Fruit fly (Drosophila melanogaster): ENCODE data around the gene CG17159.

CG17159 gene

dm6 chrX:23091811-23092210, 620 bp downstream of the CG17159 start:
- TF ChIP-seq fkh (GFP tag; optimal IDR thresholded peaks at IDR 0.05): peak; percentile 38
- no peak for TF ChIP-seq esn (GFP tag; optimal IDR thresholded peaks at IDR 0.05)

- TF ChIP-seq svp (GFP tag) (peak; percentile 94), eg (GFP tag; IDR thresholded peaks at IDR 0.05) (no peak)
Observed at dm6 chrX:23091289-23091688, 1.1 kb downstream of the CG17159 start.

- no peak for TF ChIP-seq CG8119 (GFP tag; IDR thresholded peaks at IDR 0.05)
- TF ChIP-seq CG3919 (GFP tag; optimal IDR thresholded peaks at IDR 0.05): no peak
- no peak for TF ChIP-seq Blimp-1 (GFP tag; optimal IDR thresholded peaks at IDR 0.05)
- TF ChIP-seq dac (GFP tag; optimal IDR thresholded peaks at IDR 0.05): no peak
- TF ChIP-seq svp (GFP tag): no peak
- no peak for TF ChIP-seq CG8319 (GFP tag; optimal IDR thresholded peaks at IDR 0.05)
- no peak for TF ChIP-seq Smox (GFP tag; optimal IDR thresholded peaks at IDR 0.05)
- no peak for TF ChIP-seq vri (GFP tag; optimal IDR thresholded peaks at IDR 0.05)
- no peak for TF ChIP-seq Met (GFP tag; optimal IDR thresholded peaks at IDR 0.05)
- no peak for TF ChIP-seq CG11294 (GFP tag; IDR thresholded peaks at IDR 0.05)
- TF ChIP-seq esn (GFP tag; optimal IDR thresholded peaks at IDR 0.05): no peak
- TF ChIP-seq CG15336 (GFP tag; IDR thresholded peaks at IDR 0.05): no peak
Observed at dm6 chrX:23090474-23090873, 2.0 kb downstream of the CG17159 start.

- TF ChIP-seq Eip75B (GFP tag; optimal IDR thresholded peaks at IDR 0.05) (no peak), salr (GFP tag; optimal IDR thresholded peaks at IDR 0.05) (no peak), svp (GFP tag) (peak; percentile 83), CG10669 (GFP tag; optimal IDR thresholded peaks at IDR 0.05) (no peak)
Observed at dm6 chrX:23089087-23089732, 3.2 kb downstream of the CG17159 start.

dm6 chrX:23084372-23084771, 8.1 kb downstream of the CG17159 start, which contains the start of gene CG17169:
TSS of gene CG17169 (plus strand) at chrX:23084672.
- TF ChIP-seq CG1621 (tag; optimal IDR thresholded peaks at IDR 0.05) (no peak), CG6792 (GFP tag; optimal IDR thresholded peaks at IDR 0.05) (no peak), cyc (GFP tag; optimal IDR thresholded peaks at IDR 0.05) (no peak), Sox15 (GFP tag; optimal IDR thresholded peaks at IDR 0.05) (no peak), CG7368 (GFP tag; optimal IDR thresholded peaks at IDR 0.05) (no peak), acj6 (GFP tag; optimal IDR thresholded peaks at IDR 0.05) (no peak), CG8632 (GFP tag; optimal IDR thresholded peaks at IDR 0.05) (no peak), Hr39 (GFP tag; optimal IDR thresholded peaks at IDR 0.05) (no peak), Eip93F (GFP tag; optimal IDR thresholded peaks at IDR 0.05) (no peak), CG15336 (GFP tag; IDR thresholded peaks at IDR 0.05) (no peak), CG11902 (GFP tag; optimal IDR thresholded peaks at IDR 0.05) (no peak), pdm3 (GFP tag; optimal IDR thresholded peaks at IDR 0.05) (no peak), topi (GFP tag; optimal IDR thresholded peaks at IDR 0.05) (no peak), ss (GFP tag; optimal IDR thresholded peaks at IDR 0.05) (no peak), dsx (GFP tag; optimal IDR thresholded peaks at IDR 0.05; ENCODE audit: poor library complexity, severe bottlenecking) (no peak), Gug (GFP tag; IDR thresholded peaks at IDR 0.05) (no peak), CG3032 (tag; optimal IDR thresholded peaks at IDR 0.05) (no peak)

Measured in whole organism, prepupa.